Worm (Caenorhabditis elegans): ENCODE data around the gene F52F10.2.

DNA sequence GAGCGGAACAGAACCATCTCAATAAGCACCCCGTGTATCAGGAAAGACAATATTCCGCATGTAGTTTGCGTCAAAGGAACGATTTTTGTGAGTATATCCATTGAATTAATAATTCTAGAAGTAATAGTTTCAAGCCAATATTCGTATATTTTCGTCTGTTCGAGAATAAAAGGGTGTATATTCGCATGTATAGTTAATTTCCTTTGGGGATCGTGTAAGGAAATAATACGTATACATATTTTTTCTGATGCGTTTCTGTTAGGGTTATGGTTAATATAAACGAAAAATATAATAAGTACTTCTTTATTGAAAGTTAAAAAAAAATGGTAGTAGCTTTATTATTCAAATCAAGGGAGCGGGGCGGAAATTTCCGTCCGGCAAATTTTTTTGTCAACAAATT lies 20.0 kb upstream of the F52F10.2 start, which contains the start of gene str-236:
- TF ChIP-seq tbx-2 (tag; optimal IDR thresholded peaks at IDR 0.05) (no peak), ceh-82 (tag; optimal IDR thresholded peaks at IDR 0.05) (no peak), fkh-10 (GFP tag; optimal IDR thresholded peaks at IDR 0.05) (no peak), ZK546.5 (tag; optimal IDR thresholded peaks at IDR 0.05) (no peak), nhr-11 (tag; optimal IDR thresholded peaks at IDR 0.05) (no peak), elt-1 (tag; optimal IDR thresholded peaks at IDR 0.05) (no peak), nhr-43 (tag; optimal IDR thresholded peaks at IDR 0.05; ENCODE audit: poor library complexity, severe bottlenecking) (no peak), hmg-11 (tag; optimal IDR thresholded peaks at IDR 0.05) (no peak), nhr-77 (tag; optimal IDR thresholded peaks at IDR 0.05) (no peak)
